Fruit fly (Drosophila melanogaster) whole organism, larva: ENCODE data around the gene CG14712.

Source experiments
- noc ChIP-seq: fragments of 200-800 bp; sonication (Bioruptor generic); optimal IDR thresholded peaks from 3 replicates; lab custom pipeline; 2019; ENCODE audit warnings: missing biosample characterization, mild to moderate bottlenecking, missing genetic modification characterization, moderate library complexity

Gene CG14712

DNA sequence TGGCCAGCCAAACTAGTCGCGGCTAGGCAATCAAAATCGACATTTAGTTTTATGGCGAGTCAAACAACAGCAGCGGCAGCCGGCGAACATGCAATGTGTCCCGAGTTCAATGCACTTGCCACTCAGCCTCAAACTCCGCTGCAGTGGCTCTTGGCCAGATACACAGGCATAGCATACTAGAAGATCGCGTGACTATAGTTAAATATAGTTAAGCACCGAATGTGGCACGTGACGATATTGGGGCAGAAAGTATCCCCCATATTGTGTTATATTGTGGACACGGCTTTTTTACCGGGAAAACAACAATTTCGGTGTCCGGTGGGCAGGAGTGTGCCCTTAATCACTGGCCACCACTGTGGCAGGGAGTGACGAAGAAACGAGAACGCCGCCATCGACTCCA, 10.7 kb upstream of the CG14712 start:
- no peak for TF ChIP-seq noc (tag; lab: Kevin White, UChicago)

DNA sequence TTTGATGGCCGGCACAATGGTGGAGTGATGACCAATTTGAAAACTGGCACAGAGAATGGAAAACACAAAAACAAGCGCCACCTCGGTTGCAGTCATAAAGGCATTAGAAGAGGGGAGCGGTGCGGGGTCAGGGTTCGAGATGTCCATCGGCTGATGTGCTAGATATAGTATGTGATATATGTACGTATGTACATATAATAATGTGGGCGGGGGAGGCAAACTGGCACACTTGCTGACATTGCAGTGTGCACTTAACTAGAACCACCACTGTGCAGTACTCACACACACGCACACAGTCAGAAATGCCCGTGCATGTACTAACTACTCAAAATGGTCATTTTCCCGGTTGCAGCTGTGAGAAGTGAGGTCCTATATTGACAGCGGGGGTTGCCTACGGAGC, 9.7 kb upstream of the CG14712 start:
- TF ChIP-seq noc (tag; lab: Kevin White, UChicago) = no peak

DNA sequence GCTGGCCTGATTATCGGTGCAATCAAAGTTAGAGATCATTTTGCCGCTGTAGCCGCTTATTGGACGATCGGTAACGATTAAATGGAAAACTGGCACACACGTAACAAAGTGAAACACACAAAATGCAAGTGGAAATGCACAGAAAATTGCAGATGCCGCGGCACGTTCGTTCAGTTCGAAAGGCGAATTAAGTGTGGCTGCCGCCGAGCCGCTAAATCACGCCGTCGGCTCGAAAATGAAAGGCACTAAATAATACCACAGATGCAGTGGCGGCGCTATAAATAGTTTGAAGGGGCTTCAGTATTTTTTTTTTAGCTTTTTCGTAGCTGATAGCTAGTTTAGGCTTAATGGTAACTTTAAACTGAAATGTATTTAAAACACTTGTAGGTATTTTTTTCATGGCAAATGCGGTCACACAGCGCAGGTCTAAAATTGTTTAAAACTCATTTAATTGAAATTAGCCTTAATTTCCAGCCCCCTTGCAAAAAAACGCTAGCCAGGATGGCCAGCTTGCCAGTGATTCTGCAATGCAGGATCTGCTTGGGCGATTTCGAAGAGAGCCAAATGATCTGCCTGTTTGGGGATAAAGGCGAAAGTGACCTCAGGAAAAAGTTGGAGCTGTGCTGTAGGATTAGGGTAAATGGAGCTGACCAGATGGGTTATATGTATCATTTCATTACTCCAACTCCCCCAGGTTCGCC, 8.7 kb upstream of the CG14712 start, which contains the start of the genes Jupiter and CG14710:
TSS of gene Jupiter (minus strand) at position 198 of the 701 bp plus-strand sequence.
TSS of gene CG14710 (plus strand) at position 382 of the 701 bp plus-strand sequence.
- no peak for TF ChIP-seq noc (tag; lab: Kevin White, UChicago)

DNA sequence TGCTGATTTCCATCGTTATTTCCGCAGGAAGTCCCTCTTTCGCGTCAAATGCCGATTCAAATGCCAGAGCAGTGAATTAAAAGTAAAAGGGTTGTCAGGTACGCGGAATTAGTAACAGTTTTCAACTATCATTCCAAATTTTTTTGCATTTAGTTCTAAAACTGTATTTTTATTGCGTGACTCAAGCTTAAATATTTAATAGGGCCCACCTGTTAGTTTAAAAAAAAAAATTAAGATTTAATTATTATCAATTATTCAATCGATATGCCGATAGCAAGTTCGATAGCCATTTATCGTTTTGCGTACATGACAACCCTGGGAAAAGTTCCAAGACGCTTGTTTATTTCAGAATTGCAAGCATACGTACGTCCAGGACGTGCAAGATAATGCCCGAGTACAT, 5.5 kb upstream of the CG14712 start, which contains the start of gene CG14711:
TSS of gene CG14711 (plus strand) at position 315 of the 400 bp plus-strand sequence.
- no peak for TF ChIP-seq noc (tag; lab: Kevin White, UChicago)

DNA sequence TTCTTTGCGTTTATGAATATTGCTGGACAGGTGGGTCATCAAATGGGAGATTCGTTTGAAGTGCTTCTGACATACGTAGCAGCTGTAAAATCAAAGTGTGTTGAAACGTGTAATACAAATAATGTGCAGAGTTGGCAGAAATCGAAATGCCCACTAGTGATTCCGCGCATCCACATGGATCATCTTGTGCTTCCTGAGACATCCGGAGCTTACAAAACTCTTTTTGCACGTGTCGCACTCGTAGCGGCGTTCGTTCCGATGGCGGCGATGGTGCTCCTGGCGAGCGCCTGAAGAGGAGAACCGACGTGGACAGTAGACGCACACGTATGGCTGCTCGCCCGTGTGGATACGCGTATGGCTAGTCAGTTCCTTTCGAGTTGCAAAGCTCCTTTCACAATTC, 3.0 kb upstream of the CG14712 start, which contains the start of gene Zaf1:
TSS of gene Zaf1 (minus strand) at position 101 of the 400 bp plus-strand sequence.
- no peak for TF ChIP-seq noc (tag; lab: Kevin White, UChicago)

DNA sequence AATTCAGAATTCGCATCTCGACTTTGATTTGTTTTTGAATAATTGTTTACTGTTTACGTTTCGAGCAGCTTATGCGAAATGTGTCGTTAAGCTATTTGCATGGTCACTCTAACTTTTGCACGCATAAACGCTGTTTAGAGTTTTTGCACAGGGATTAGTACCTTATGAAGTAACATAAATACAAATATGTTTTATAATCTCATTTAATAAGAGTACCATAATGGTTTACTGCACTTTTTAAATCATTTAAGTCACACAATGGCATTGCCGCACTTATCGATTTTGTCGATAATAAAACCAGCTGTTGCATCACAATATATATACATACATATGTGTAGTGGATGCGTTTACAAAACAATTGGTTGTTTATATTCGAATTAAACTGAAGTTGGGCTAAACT, 2.0 kb upstream of the CG14712 start, which contains the start of the genes CG6813 and CG18764:
TSS of gene CG6813 (minus strand) at position 68 of the 400 bp plus-strand sequence.
TSS of gene CG18764 (plus strand) at position 319 of the 400 bp plus-strand sequence.
- TF ChIP-seq noc (tag; lab: Kevin White, UChicago) = no peak

DNA sequence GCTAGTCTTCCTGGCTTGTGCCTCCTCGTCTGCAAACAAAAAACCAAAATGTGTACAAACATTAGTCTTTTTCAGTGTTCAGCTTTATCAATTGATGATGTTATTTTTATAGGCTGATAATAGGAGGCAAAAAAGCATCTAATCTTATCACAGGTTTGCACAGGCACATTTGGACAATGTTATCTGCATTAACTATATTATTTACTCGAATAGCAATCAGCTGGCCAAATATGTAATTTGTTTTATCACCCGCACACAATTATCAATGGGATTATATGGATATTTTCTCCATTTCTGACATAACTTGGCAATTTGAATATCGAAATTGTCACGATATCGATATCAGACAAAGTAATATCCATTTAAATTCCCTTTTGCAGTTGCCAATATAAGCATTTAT, 9.0 kb downstream of the CG14712 start:
- no peak for TF ChIP-seq noc (tag; lab: Kevin White, UChicago)

DNA sequence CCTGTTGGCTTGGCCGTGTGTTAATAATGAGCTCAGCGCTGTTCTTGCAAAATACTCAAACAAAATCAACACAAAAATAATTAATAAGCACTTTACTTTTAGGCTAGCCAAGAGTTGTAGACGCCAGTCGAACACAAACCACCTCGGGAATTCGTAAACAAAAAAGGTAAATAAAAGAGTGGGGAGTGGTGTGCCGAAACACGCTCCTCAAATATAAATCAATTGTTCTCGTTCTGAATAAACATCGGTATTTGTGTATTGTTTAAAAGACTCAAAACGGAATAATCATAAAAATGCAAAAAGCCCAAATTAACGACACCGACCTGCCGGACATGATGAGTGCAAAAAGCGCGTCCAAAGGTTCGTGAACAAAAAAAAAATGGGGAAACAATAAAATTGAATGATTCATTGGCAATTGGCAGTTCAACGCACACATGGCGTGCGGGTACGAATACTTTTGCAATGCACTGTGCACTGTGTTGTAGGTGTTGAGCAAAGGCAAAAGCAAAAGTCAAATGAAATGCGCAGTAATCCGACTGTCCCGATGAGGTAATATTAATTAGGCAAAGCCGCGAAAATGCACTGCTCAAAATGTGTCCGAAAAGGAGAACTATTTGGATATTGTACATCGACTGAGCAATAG, 11.5 kb downstream of the CG14712 start:
- peak; percentile 3 for TF ChIP-seq noc (tag; lab: Kevin White, UChicago)

DNA sequence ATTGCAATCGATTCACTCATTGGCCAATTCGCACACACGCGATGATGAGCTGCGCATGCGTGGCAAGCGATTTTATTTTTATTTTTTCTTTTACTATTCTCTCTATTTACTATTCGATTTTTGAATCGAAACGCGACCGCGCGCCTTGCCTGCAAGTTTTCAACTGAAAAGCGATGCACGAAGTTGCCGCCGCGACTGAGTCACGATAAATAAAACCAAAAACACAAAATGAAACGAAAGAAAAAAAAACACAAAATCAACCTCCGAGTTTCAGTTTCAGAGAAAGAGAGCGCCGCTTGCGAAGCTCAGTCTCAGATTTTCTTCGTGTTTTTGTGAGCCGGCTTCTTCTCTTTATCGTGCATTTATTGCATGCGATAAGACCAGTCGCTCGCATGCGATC, 18.3 kb downstream of the CG14712 start:
- no peak for TF ChIP-seq noc (tag; lab: Kevin White, UChicago)

DNA sequence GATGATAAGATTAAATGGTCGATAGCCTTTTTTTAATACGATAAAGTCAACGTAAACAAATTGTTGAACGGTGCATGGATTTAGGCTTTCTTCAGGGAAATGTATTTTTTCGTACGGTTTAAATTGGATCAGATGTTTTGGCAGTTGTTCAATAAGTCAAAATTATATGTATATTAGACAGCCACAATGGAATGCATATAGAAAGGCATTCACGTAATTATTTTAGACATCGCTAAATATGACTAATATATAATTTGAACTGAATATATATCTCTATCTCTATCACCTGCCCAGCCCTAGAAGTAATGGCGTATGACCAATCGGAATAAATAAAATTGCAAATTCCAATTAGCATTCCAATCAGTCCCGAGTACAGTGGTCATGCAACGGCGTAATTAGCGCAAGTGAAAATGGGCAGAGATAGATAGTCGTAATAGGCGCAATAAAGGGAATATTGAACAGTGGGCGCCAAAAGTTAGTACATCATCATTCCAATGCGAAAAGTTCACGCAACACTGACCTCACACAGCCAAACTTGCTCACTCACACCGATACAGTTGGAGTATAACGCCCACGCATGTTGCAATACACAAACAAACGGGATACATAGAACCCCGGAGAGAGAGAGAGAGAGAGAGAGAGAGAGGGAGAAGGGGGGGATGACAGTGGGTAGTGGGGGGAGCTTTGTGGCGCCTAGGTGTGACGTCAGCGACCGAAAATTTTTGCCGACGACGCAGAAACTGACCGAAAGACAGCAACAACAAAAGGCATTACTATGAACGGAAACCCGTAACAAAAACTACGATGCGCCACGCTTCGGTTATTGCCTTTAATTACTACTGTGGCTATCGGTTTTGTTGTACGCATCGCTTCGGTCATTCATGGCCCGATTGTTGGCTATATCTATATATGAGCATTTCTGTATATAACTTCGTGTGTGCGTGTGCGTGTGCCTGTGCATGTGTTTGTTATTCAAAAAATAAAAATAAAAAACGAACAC, 20.1 kb downstream of the CG14712 start:
- no peak for TF ChIP-seq noc (tag; lab: Kevin White, UChicago)

DNA sequence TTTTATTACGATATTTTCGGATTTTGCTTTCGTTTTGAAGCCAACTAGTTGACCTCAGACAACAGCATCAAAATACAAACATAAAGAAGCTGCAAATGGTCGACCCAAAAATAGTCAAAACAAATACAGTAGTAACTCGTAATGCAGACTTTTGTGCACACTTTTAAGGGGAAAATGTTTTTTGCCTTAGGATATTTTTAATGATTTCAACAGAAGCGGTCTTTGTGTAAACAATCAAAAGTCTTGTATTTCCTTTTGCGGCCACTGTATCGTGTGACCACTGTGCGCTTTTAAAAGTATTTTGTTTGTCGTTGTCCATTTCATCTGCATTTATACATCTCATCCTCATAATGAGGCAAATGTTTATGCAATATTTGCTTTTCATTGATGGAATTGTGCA, 20.9 kb downstream of the CG14712 start:
- peak; percentile 97 for TF ChIP-seq noc (tag; lab: Kevin White, UChicago)

DNA sequence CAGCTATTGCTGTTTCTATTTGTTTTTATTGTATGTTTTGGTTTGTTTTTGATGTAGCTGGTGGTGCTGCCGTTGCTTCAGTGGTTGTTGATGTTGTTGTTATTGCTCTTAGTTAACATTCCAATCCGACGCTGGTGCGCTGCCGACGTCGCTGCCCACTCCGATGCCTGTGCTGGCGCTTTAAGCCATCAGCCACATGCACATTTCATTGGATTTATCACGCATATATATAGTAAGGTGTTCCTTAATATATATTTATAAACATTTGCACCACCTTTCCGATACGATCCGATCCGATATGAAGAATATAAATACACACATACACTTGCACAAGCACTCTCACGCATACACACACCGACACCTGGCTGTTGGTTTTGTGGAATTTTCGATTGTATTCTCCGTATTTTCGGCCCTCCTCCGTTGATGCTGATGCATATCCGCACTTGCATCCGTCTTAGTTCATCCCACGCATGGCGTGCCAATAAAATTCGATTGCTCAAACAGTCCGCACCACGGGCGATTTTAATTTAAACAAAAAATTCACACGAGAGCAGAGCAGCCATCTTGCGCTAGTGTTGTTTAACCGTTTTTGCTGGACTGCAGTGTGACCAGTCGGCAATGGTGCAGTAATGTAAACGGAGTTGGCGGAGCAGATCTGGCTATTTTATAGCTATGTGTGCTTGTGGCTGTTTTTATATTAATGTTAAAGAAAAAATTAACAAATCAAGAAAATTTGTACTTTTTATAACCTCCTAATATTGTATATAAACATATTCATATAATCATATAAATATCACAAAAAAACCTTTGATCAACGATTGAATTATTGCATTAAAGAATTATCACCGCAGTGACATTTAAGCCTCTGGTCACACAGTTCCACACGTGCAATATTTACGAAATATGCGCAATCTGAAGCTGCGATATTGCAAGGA, 21.8 kb downstream of the CG14712 start, which contains the start of the genes Csk and Elp1:
TSS of gene Csk (minus strand) at position 602 of the 935 bp plus-strand sequence.
TSS of gene Elp1 (plus strand) at position 867 of the 935 bp plus-strand sequence.
- TF ChIP-seq noc (tag; lab: Kevin White, UChicago) = peak; percentile 59

DNA sequence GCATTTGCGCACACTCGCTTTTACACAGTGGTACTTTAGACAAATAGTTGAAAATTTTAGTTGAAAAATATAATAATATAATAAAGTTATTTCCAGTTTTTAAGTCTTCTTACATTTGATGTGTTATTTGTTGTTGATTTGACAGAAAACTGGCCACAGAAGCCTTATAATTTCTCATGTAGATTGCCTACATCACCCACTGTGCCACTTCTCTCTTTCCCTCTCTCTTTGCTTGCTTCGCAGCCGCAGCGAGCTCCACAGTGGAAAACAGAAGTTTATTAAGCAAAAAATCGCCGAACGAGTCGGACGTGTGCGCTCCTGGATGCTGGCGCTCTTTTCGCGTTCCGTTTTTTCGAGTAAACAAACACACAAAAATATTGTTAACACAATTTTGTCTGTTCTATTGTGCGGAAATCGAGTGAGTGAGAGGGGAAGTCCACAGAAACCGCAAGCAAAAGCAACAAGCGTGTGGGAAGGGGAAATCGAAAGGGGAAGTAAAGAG, 27.4 kb downstream of the CG14712 start, which contains the start of gene CG42327:
TSS of gene CG42327 (plus strand) at position 277 of the 502 bp plus-strand sequence.
- peak; percentile 31 for TF ChIP-seq noc (tag; lab: Kevin White, UChicago)
